Worm (Caenorhabditis elegans) whole organism, L4 larva: Measurements from ENCODE around the gene M03A1.8.

Experiments used
- F10B5.3 ChIP-seq: sonication (generic microtip); optimal IDR thresholded peaks from 2 replicates; lab custom pipeline; 2016; ENCODE audit warnings: mild to moderate bottlenecking, missing genetic modification characterization, missing compliant biosample characterization
- F26F4.8 ChIP-seq: fragments of 200-800 bp; sonication (Bioruptor generic); conservative IDR thresholded peaks from 2 replicates; pipeline ENCODE4 v1.3.6; 2022; ENCODE audit warnings: missing genetic modification characterization, missing compliant biosample characterization
- F44E2.7 ChIP-seq: fragments of 200-800 bp; sonication (Bioruptor generic); IDR thresholded peaks from 2 replicates; pipeline ENCODE4 v2.1.2; 2022; ENCODE audit warnings: missing genetic modification characterization, missing compliant biosample characterization
- R02D3.7 ChIP-seq: fragments of 150-350 bp; sonication (generic microtip); optimal IDR thresholded peaks from 3 replicates; lab custom pipeline; 2014; ENCODE audit warnings: missing biosample characterization, missing genetic modification characterization
- Y105C5A.15 ChIP-seq: fragments of 200-800 bp; sonication (Bioruptor generic); IDR thresholded peaks from 2 replicates; pipeline ENCODE4 v1.3.6; 2022; ENCODE audit warnings: missing genetic modification characterization, missing compliant biosample characterization
- aly-2 ChIP-seq: sonication (generic microtip); optimal IDR thresholded peaks from 2 replicates; lab custom pipeline; 2018; ENCODE audit warnings: missing biosample characterization, missing genetic modification characterization
- ctbp-1 ChIP-seq: fragments of 200-800 bp; sonication (Bioruptor generic); IDR thresholded peaks from 2 replicates; pipeline ENCODE4 v1.3.6; 2022; ENCODE audit warnings: missing genetic modification reagents, missing genetic modification characterization, missing compliant biosample characterization
- daf-19 ChIP-seq: fragments of 200-800 bp; sonication (Bioruptor generic); conservative IDR thresholded peaks from 2 replicates; pipeline ENCODE4 v1.3.6; 2022; ENCODE audit warnings: missing genetic modification characterization, missing compliant biosample characterization
- dmd-8 ChIP-seq: fragments of 200-800 bp; sonication (Bioruptor generic); IDR thresholded peaks from 2 replicates; pipeline ENCODE4 v1.3.6; 2022; ENCODE audit warnings: missing genetic modification characterization, missing compliant biosample characterization
- dmd-9 ChIP-seq: fragments of 200-800 bp; sonication (Bioruptor generic); IDR thresholded peaks from 2 replicates; pipeline ENCODE4 v1.3.6; 2022; ENCODE audit warnings: missing genetic modification reagents, missing genetic modification characterization, missing compliant biosample characterization
- dpl-1 ChIP-seq: fragments of 150-350 bp; optimal IDR thresholded peaks from 2 replicates; lab custom pipeline; 2014; ENCODE audit warnings: missing biosample characterization, missing genetic modification reagents, missing genetic modification characterization
- egl-43 ChIP-seq: fragments of 200-800 bp; sonication (Bioruptor generic); IDR thresholded peaks from 2 replicates; pipeline ENCODE4 v1.3.6; 2022; ENCODE audit warnings: missing genetic modification reagents, missing genetic modification characterization, missing compliant biosample characterization
- gei-8 ChIP-seq: fragments of 200-800 bp; sonication (Bioruptor generic); optimal IDR thresholded peaks from 2 replicates; lab custom pipeline; 2018; ENCODE audit warnings: mild to moderate bottlenecking, missing genetic modification characterization, missing compliant biosample characterization
- hmg-1.1 ChIP-seq: fragments of 200-800 bp; sonication (Bioruptor generic); IDR thresholded peaks from 2 replicates; pipeline ENCODE4 v1.3.6; 2022; ENCODE audit warnings: missing genetic modification reagents, missing genetic modification characterization, missing compliant biosample characterization
- lin-29 ChIP-seq: fragments of 200-800 bp; sonication (Bioruptor generic); IDR thresholded peaks from 2 replicates; pipeline ENCODE4 v1.3.6; 2022; ENCODE audit warnings: missing genetic modification reagents, missing genetic modification characterization, missing compliant biosample characterization
- lsy-2 ChIP-seq, 2 experiments: fragments of 150-350 bp in 1 of 2; sonication (generic microtip) in 1 of 2; optimal IDR thresholded peaks; 2 replicates each; lab custom pipeline; 2014 to 2017; ENCODE audit warnings: missing biosample characterization in 2 of 2, missing genetic modification characterization in 2 of 2
- mdl-1 ChIP-seq, 2 experiments: fragments of 150-350 bp in 1 of 2; sonication (generic microtip) in 1 of 2; optimal IDR thresholded peaks; 2 replicates each; lab custom pipeline; 2014 to 2017; ENCODE audit warnings: missing biosample characterization in 2 of 2, missing genetic modification characterization in 2 of 2
- mep-1 ChIP-seq: fragments of 150-350 bp; sonication (generic microtip); optimal IDR thresholded peaks from 3 replicates; lab custom pipeline; 2014; ENCODE audit warnings: missing biosample characterization, missing genetic modification characterization
- mes-2 ChIP-seq: sonication (generic microtip); optimal IDR thresholded peaks from 2 replicates; lab custom pipeline; 2016; ENCODE audit warnings: missing genotype, mild to moderate bottlenecking, missing genetic modification characterization, missing compliant biosample characterization; ENCODE audit not compliant: poor library complexity, severe bottlenecking
- mxl-3 ChIP-seq: fragments of 200-800 bp; sonication (Bioruptor generic); optimal IDR thresholded peaks from 2 replicates; lab custom pipeline; 2018; ENCODE audit warnings: mild to moderate bottlenecking, missing genetic modification characterization, missing compliant biosample characterization
- nhr-102 ChIP-seq: sonication (generic microtip); optimal IDR thresholded peaks from 2 replicates; lab custom pipeline; 2016; ENCODE audit warnings: mild to moderate bottlenecking, missing genetic modification characterization, moderate library complexity, missing compliant biosample characterization
- nhr-111 ChIP-seq: fragments of 200-800 bp; sonication (Bioruptor generic); optimal IDR thresholded peaks from 2 replicates; lab custom pipeline; 2018; ENCODE audit warnings: mild to moderate bottlenecking, missing genetic modification characterization, missing compliant biosample characterization
- nhr-25 ChIP-seq: sonication (generic microtip); optimal IDR thresholded peaks from 2 replicates; lab custom pipeline; 2017; ENCODE audit warnings: missing genetic modification characterization, mild to moderate bottlenecking, missing compliant biosample characterization, antibody characterized with exemption, moderate library complexity, borderline replicate concordance; ENCODE audit not compliant: insufficient read depth
- nhr-28 ChIP-seq: fragments of 150-350 bp; optimal IDR thresholded peaks from 2 replicates; lab custom pipeline; 2014; ENCODE audit warnings: missing biosample characterization, missing genetic modification characterization
- nhr-48 ChIP-seq: sonication (generic microtip); optimal IDR thresholded peaks from 2 replicates; lab custom pipeline; 2016; ENCODE audit warnings: mild to moderate bottlenecking, missing genetic modification characterization, missing compliant biosample characterization
- nhr-77 ChIP-seq: fragments of 150-350 bp; optimal IDR thresholded peaks from 2 replicates; lab custom pipeline; 2014; ENCODE audit warnings: missing biosample characterization, missing genetic modification characterization
- pqm-1 ChIP-seq: sonication (generic microtip); optimal IDR thresholded peaks from 2 replicates; lab custom pipeline; 2017; ENCODE audit warnings: missing biosample characterization, missing genetic modification characterization
- set-16 ChIP-seq: fragments of 200-800 bp; sonication (Bioruptor generic); IDR thresholded peaks from 2 replicates; pipeline ENCODE4 v1.3.6; 2022; ENCODE audit warnings: missing genetic modification reagents, missing genetic modification characterization, missing compliant biosample characterization
- snpc-1.2 ChIP-seq: fragments of 200-800 bp; sonication (Bioruptor generic); IDR thresholded peaks from 2 replicates; pipeline ENCODE4 v1.3.6; 2022; ENCODE audit warnings: missing genetic modification reagents, missing genetic modification characterization, missing compliant biosample characterization
- spr-1 ChIP-seq: sonication (generic microtip); optimal IDR thresholded peaks from 2 replicates; lab custom pipeline; 2016; ENCODE audit warnings: mild to moderate bottlenecking, missing genetic modification characterization, missing compliant biosample characterization
- tra-1 ChIP-seq: fragments of 200-800 bp; sonication (Bioruptor generic); IDR thresholded peaks from 2 replicates; pipeline ENCODE4 v1.3.6; 2022; ENCODE audit warnings: missing genetic modification reagents, missing genetic modification characterization, missing compliant biosample characterization
- unc-39 ChIP-seq: sonication (generic microtip); optimal IDR thresholded peaks from 2 replicates; lab custom pipeline; 2017; ENCODE audit warnings: missing biosample characterization, missing genetic modification characterization
- unc-62 ChIP-seq, 3 experiments: fragments of 150-350 bp in 1 of 3; sonication (generic microtip); optimal IDR thresholded peaks in 2 of 3; peaks in 1 of 3; 1 replicate in 1 of 3; 2 replicates in 2 of 3; lab custom pipeline; 2014 to 2017; ENCODE audit warnings: missing biosample characterization in 3 of 3, missing genetic modification characterization in 3 of 3, missing genetic modification reagents in 3 of 3, missing genotype in 1 of 3
- zip-2 ChIP-seq: fragments of 150-350 bp; optimal IDR thresholded peaks from 2 replicates; lab custom pipeline; 2014; ENCODE audit warnings: missing biosample characterization, missing genetic modification characterization
- ztf-11 ChIP-seq: fragments of 150-350 bp; optimal IDR thresholded peaks from 2 replicates; lab custom pipeline; 2014; ENCODE audit warnings: missing biosample characterization, missing genetic modification characterization

M03A1.8 gene

ce11 chrII:4565205-4565604 lies 5.1 kb downstream of the M03A1.8 start (continued):
- TF ChIP-seq dmd-8 (peak; percentile 80), dmd-9 (no peak), nhr-48 (no peak), daf-19 (0 out of 2 replicates have a peak, but pooled peaks have one; percentile 39), dpl-1 (GFP tag; lab: Kevin White, UChicago) (no peak), mes-2 (peak; percentile 6), ctbp-1 (GFP tag; lab: Robert Waterston, UW) (no peak), unc-62 (GFP tag; optimal IDR thresholded peaks at IDR 0.05 in 1 of 2; lab: Kevin White, UChicago) (no peak), unc-62 (tag; optimal IDR thresholded peaks at IDR 0.05; lab: Kevin White, UChicago) (no peak), nhr-111 (peak; percentile 56), zip-2 (no peak), unc-39 (tag; lab: Kevin White, UChicago) (no peak), egl-43 (peak; percentile 58; the same call in 1 of the 2 replicates), pqm-1 (tag; lab: Kevin White, UChicago) (no peak), snpc-1.2 (GFP tag; lab: Robert Waterston, UW) (0 out of 2 replicates have a peak, but pooled peaks have one; percentile 9), nhr-102 (tag; lab: Kevin White, UChicago) (no peak), nhr-77 (tag; lab: Kevin White, UChicago) (no peak), F44E2.7 (GFP tag; lab: Robert Waterston, UW) (no peak), mxl-3 (GFP tag; lab: Kevin White, UChicago) (no peak), F26F4.8 (GFP tag; lab: Robert Waterston, UW) (peak; percentile 65), lin-29 (GFP tag; lab: Robert Waterston, UW) (no peak)
- TF ChIP-seq, all 104 proteins: peak for 19

- TF ChIP-seq lsy-2 (tag; optimal IDR thresholded peaks at IDR 0.05; lab: Kevin White, UChicago) (peak in 1 of 2 experiments; percentile 27), tra-1 (GFP tag; lab: Robert Waterston, UW) (no peak), ctbp-1 (GFP tag; lab: Robert Waterston, UW) (no peak), aly-2 (tag; lab: Kevin White, UChicago) (no peak), dpl-1 (GFP tag; lab: Kevin White, UChicago) (no peak), mep-1 (tag; lab: Kevin White, UChicago) (no peak), set-16 (GFP tag; lab: Robert Waterston, UW) (no peak), gei-8 (GFP tag; lab: Kevin White, UChicago) (no peak)
Measured at ce11 chrII:4566237-4566636, 6.1 kb downstream of the M03A1.8 start.

- no peak for TF ChIP-seq hmg-1.1 (GFP tag; lab: Robert Waterston, UW)
- no peak for TF ChIP-seq F10B5.3 (tag; lab: Kevin White, UChicago)
- peak; percentile 87 for TF ChIP-seq set-16 (GFP tag; lab: Robert Waterston, UW)
- TF ChIP-seq spr-1 (tag; lab: Kevin White, UChicago): no peak
- TF ChIP-seq nhr-25 (tag; lab: Kevin White, UChicago): no peak
- no peak for TF ChIP-seq R02D3.7
- TF ChIP-seq egl-43: 0 out of 2 replicates have a peak, but pooled peaks have one; percentile 46
- no peak for TF ChIP-seq nhr-28 (tag; lab: Kevin White, UChicago)
- TF ChIP-seq Y105C5A.15 (GFP tag; lab: Robert Waterston, UW): no peak
Measured at ce11 chrII:4571112-4571511, 11.0 kb downstream of the M03A1.8 start.

- TF ChIP-seq gei-8 (GFP tag; lab: Kevin White, UChicago) (no peak), ztf-11 (no peak), mdl-1 (tag; optimal IDR thresholded peaks at IDR 0.05; lab: Kevin White, UChicago) (no peak), nhr-111 (no peak), dmd-9 (no peak), unc-62 (GFP tag; optimal IDR thresholded peaks at IDR 0.05 in 1 of 2; lab: Kevin White, UChicago) (peak in 1 of 2 experiments; percentile 50), unc-62 (tag; optimal IDR thresholded peaks at IDR 0.05; lab: Kevin White, UChicago) (no peak)
Measured at ce11 chrII:4571868-4572267, 11.7 kb downstream of the M03A1.8 start, which contains the start of gene vab-1. vab-1 (plus strand) TSS chrII:4572000.
